Fruit fly (Drosophila melanogaster): ENCODE measurements around the gene CG32669.

CG32669 gene

DNA sequence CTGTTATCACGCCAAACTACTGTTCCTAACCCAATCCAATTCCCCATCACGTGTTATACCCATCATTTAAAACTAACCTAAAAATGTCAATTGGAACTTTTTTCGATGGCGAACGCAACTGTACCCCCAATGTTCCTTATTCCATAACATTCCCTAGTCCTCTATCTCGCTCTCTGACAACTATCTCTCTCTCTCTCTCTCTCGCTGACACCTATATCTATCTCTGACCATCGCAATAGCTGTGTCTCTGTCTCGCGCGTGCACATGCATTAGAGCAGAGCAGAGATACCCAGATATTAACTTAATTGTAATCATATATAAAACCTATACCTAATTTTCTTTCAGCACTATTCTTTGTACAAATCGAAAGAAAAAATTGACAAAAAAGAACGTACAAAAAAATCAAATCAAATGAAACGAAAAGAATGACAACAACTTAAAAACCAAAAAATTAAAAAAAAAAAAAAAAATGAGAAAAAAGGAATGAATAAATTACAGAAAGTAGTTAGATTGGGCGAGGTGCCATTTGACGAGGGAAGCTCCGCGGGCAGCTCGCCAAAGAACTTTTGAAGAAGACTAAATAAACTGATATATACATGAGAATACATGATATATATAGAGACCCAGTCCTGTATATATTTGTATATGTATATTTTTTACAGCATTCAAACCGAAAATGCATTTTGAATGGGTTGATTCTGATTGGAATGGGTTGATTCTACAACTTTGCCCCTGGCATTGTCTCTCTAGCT lies 20.9 kb upstream of the CG32669 start:
- TF ChIP-seq CG10321 (GFP tag; IDR thresholded peaks at IDR 0.05) (peak; percentile 85), crp (GFP tag; optimal IDR thresholded peaks at IDR 0.05) (no peak), CG1832 (GFP tag; optimal IDR thresholded peaks at IDR 0.05) (peak; percentile 85), CG10431 (GFP tag; optimal IDR thresholded peaks at IDR 0.05) (peak; percentile 65), CG6791 (GFP tag; IDR thresholded peaks at IDR 0.05; ENCODE audit: partially characterized antibody) (0 out of 3 replicates have a peak, but pooled peaks have one; percentile 5), wdn (GFP tag; IDR thresholded peaks at IDR 0.05) (peak; percentile 36; the same call in 1 of the 2 replicates), Ssrp (tag; optimal IDR thresholded peaks at IDR 0.05) (no peak), insv (GFP tag; optimal IDR thresholded peaks at IDR 0.05) (peak in 1 of 2 experiments; percentile 7), pfk (GFP tag; optimal IDR thresholded peaks at IDR 0.05) (peak; percentile 62), CG17361 (GFP tag; IDR thresholded peaks at IDR 0.05) (no peak), bigmax (GFP tag; optimal IDR thresholded peaks at IDR 0.05) (peak; percentile 74), ro (GFP tag; IDR thresholded peaks at IDR 0.05) (no peak), CG8290 (GFP tag; optimal IDR thresholded peaks at IDR 0.05) (peak; percentile 31), CG8290 (tag; optimal IDR thresholded peaks at IDR 0.05) (peak in 1 of 2 experiments; percentile 13), CG12391 (tag; optimal IDR thresholded peaks at IDR 0.05) (no peak)

DNA sequence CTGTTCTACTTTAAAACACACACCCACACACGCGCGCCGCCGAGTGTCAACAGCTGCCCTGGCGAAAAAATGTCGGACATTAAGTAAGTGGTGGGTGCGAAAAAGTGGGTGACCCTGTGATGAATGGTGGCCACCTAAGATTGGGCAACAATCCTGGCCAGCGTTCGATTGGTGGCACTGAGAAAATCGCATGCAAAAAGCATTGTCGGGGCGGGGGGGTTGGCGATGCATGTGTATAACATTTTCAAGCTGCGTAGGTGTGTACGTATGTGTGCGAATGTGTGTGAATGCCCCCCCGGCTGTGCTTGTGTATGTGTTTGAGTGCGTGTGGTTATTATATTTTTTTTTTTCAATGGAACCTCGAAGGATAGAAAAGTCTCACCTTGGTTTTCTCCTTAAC lies 13.0 kb upstream of the CG32669 start:
- TF ChIP-seq toy (GFP tag; IDR thresholded peaks at IDR 0.05) (no peak), cas (GFP tag; IDR thresholded peaks at IDR 0.05) (no peak), Asciz (GFP tag; optimal IDR thresholded peaks at IDR 0.05) (no peak), Dref (GFP tag; IDR thresholded peaks at IDR 0.05) (no peak), Hr51 (GFP tag; optimal IDR thresholded peaks at IDR 0.05) (no peak), gro (GFP tag; optimal IDR thresholded peaks at IDR 0.05) (no peak), vfl (GFP tag; optimal IDR thresholded peaks at IDR 0.05) (no peak), HLH3B (GFP tag; IDR thresholded peaks at IDR 0.05) (no peak), Bgb (GFP tag; IDR thresholded peaks at IDR 0.05; ENCODE audit: partially characterized antibody) (no peak), CG8388 (GFP tag; optimal IDR thresholded peaks at IDR 0.05) (no peak), crol (GFP tag; IDR thresholded peaks at IDR 0.05) (peak; percentile 85), sd (tag; optimal IDR thresholded peaks at IDR 0.05) (peak; percentile 14), Dll (GFP tag; IDR thresholded peaks at IDR 0.05; ENCODE audit: partially characterized antibody) (no peak), caup (GFP tag; optimal IDR thresholded peaks at IDR 0.05; ENCODE audit: severe bottlenecking) (no peak), CG4707 (GFP tag; optimal IDR thresholded peaks at IDR 0.05) (no peak), CG30020 (tag; optimal IDR thresholded peaks at IDR 0.05) (no peak), en (GFP tag; optimal IDR thresholded peaks at IDR 0.05) (no peak), bigmax (GFP tag; optimal IDR thresholded peaks at IDR 0.05) (no peak), CG7928 (GFP tag; optimal IDR thresholded peaks at IDR 0.05) (no peak), ara (GFP tag; IDR thresholded peaks at IDR 0.05) (no peak), Deaf1 (tag; optimal IDR thresholded peaks at IDR 0.05) (no peak), fd64A (GFP tag; optimal IDR thresholded peaks at IDR 0.05) (no peak), Nf-YA (GFP tag; IDR thresholded peaks at IDR 0.05) (no peak), Six4 (GFP tag; optimal IDR thresholded peaks at IDR 0.05) (no peak), Hr39 (optimal IDR thresholded peaks at IDR 0.05) (no peak), ro (GFP tag; IDR thresholded peaks at IDR 0.05) (no peak), ab (GFP tag; optimal IDR thresholded peaks at IDR 0.05) (no peak), eyg (GFP tag; optimal IDR thresholded peaks at IDR 0.05) (no peak), lmd (GFP tag; IDR thresholded peaks at IDR 0.05) (no peak), onecut (GFP tag; IDR thresholded peaks at IDR 0.05) (no peak), MESR4 (GFP tag; optimal IDR thresholded peaks at IDR 0.05) (peak; percentile 81), MBD-R2 (GFP tag; IDR thresholded peaks at IDR 0.05) (no peak), Oaz (GFP tag; IDR thresholded peaks at IDR 0.05) (no peak), ranshi (GFP tag; IDR thresholded peaks at IDR 0.05) (no peak), CG13624 (GFP tag; optimal IDR thresholded peaks at IDR 0.05) (no peak), HmgZ (tag; optimal IDR thresholded peaks at IDR 0.05) (no peak), ato (GFP tag; IDR thresholded peaks at IDR 0.05; ENCODE audit: partially characterized antibody) (no peak)

All from whole organism, embryonic.